Worm (Caenorhabditis elegans) whole organism, L2 larva: ENCODE results near the gene otpl-7.

Source experiments
- C34F6.9 ChIP-seq: fragments of 150-350 bp; optimal IDR thresholded peaks from 2 replicates; lab custom pipeline; 2014; ENCODE audit warnings: missing biosample characterization, missing genetic modification characterization
- F13H6.1 ChIP-seq: sonication (generic microtip); optimal IDR thresholded peaks from 2 replicates; lab custom pipeline; 2016; ENCODE audit warnings: missing genetic modification characterization, missing compliant biosample characterization
- Y55F3AM.14 ChIP-seq: fragments of 200-800 bp; sonication (Bioruptor generic); optimal IDR thresholded peaks from 2 replicates; lab custom pipeline; 2018; ENCODE audit warnings: mild to moderate bottlenecking, missing genetic modification characterization, missing compliant biosample characterization
- ZK546.5 ChIP-seq: sonication (generic microtip); optimal IDR thresholded peaks from 2 replicates; lab custom pipeline; 2017; ENCODE audit warnings: missing biosample characterization, missing genetic modification characterization
- aly-2 ChIP-seq: fragments of 150-350 bp; optimal IDR thresholded peaks from 2 replicates; lab custom pipeline; 2014; ENCODE audit warnings: missing biosample characterization, missing genetic modification characterization
- ama-1 ChIP-seq: fragments of 150-350 bp; optimal IDR thresholded peaks from 2 replicates; lab custom pipeline; 2018; ENCODE audit warnings: inconsistent platforms
- blmp-1 ChIP-seq: sonication (generic microtip); optimal IDR thresholded peaks from 2 replicates; lab custom pipeline; 2017; ENCODE audit warnings: missing genetic modification characterization, mild to moderate bottlenecking, missing compliant biosample characterization, antibody characterized with exemption, moderate library complexity; ENCODE audit not compliant: insufficient read depth
- ceh-16 ChIP-seq: fragments of 150-350 bp; optimal IDR thresholded peaks from 2 replicates; lab custom pipeline; 2014; ENCODE audit warnings: missing biosample characterization, missing genetic modification characterization
- ceh-82 ChIP-seq: fragments of 150-350 bp; optimal IDR thresholded peaks from 2 replicates; lab custom pipeline; 2014; ENCODE audit warnings: missing biosample characterization, missing genetic modification characterization
- crh-2 ChIP-seq: sonication (generic microtip); optimal IDR thresholded peaks from 2 replicates; lab custom pipeline; 2017; ENCODE audit warnings: missing biosample characterization, missing genetic modification characterization
- dmd-4 ChIP-seq: sonication (generic microtip); optimal IDR thresholded peaks from 2 replicates; lab custom pipeline; 2017; ENCODE audit warnings: missing biosample characterization, missing genetic modification characterization
- egl-27 ChIP-seq: sonication (generic microtip); optimal IDR thresholded peaks from 3 replicates; lab custom pipeline; 2017; ENCODE audit warnings: missing biosample characterization, missing genetic modification reagents, missing genetic modification characterization
- lin-11 ChIP-seq: fragments of 150-350 bp; sonication (generic microtip); optimal IDR thresholded peaks from 2 replicates; lab custom pipeline; 2014; ENCODE audit warnings: missing biosample characterization, missing genetic modification characterization, inconsistent platforms, mixed read lengths
- lin-13 ChIP-seq: fragments of 150-350 bp; optimal IDR thresholded peaks from 2 replicates; lab custom pipeline; 2014; ENCODE audit warnings: missing biosample characterization, missing genetic modification reagents, missing genetic modification characterization
- lin-39 ChIP-seq: fragments of 150-350 bp; optimal IDR thresholded peaks from 2 replicates; lab custom pipeline; 2014; ENCODE audit warnings: missing biosample characterization, missing genetic modification reagents, missing genetic modification characterization
- lsy-2 ChIP-seq, 2 experiments: fragments of 150-350 bp in 1 of 2; sonication (generic microtip) in 1 of 2; optimal IDR thresholded peaks; 2 replicates each; lab custom pipeline; 2014 to 2017; ENCODE audit warnings: missing biosample characterization in 2 of 2, missing genetic modification characterization in 2 of 2
- mbf-1 ChIP-seq: sonication (generic microtip); optimal IDR thresholded peaks from 2 replicates; lab custom pipeline; 2017; ENCODE audit warnings: missing biosample characterization, missing genetic modification characterization
- nhr-12 ChIP-seq: fragments of 150-350 bp; optimal IDR thresholded peaks from 2 replicates; lab custom pipeline; 2014; ENCODE audit warnings: missing biosample characterization, missing genetic modification characterization
- nhr-129 ChIP-seq: fragments of 150-350 bp; optimal IDR thresholded peaks from 2 replicates; lab custom pipeline; 2014; ENCODE audit warnings: missing biosample characterization, missing genetic modification characterization
- nhr-21 ChIP-seq: fragments of 150-350 bp; optimal IDR thresholded peaks from 2 replicates; lab custom pipeline; 2014; ENCODE audit warnings: missing biosample characterization, missing genetic modification characterization
- nhr-23 ChIP-seq: fragments of 150-350 bp; optimal IDR thresholded peaks from 2 replicates; lab custom pipeline; 2014; ENCODE audit warnings: missing biosample characterization, missing genetic modification reagents, missing genetic modification characterization
- nhr-6 ChIP-seq: fragments of 150-350 bp; optimal IDR thresholded peaks from 2 replicates; lab custom pipeline; 2014; ENCODE audit warnings: missing biosample characterization, missing genetic modification characterization
- nhr-77 ChIP-seq: fragments of 150-350 bp; optimal IDR thresholded peaks from 2 replicates; lab custom pipeline; 2014; ENCODE audit warnings: missing biosample characterization, missing genetic modification characterization
- peb-1 ChIP-seq: fragments of 150-350 bp; optimal IDR thresholded peaks from 2 replicates; lab custom pipeline; 2014; ENCODE audit warnings: missing biosample characterization, missing genetic modification characterization
- skn-1 ChIP-seq: sonication (generic microtip); optimal IDR thresholded peaks from 2 replicates; lab custom pipeline; 2017; ENCODE audit warnings: missing biosample characterization, missing genetic modification characterization
- sma-3 ChIP-seq: sonication (generic microtip); optimal IDR thresholded peaks from 2 replicates; lab custom pipeline; 2016; ENCODE audit warnings: missing genetic modification reagents, missing genetic modification characterization, missing compliant biosample characterization
- sma-9 ChIP-seq, 2 experiments: fragments of 150-350 bp in 1 of 2; sonication (generic microtip) in 1 of 2; optimal IDR thresholded peaks; 2 replicates each; lab custom pipeline; 2014 to 2016; ENCODE audit warnings: missing genetic modification characterization in 2 of 2, mild to moderate bottlenecking in 1 of 2, missing biosample characterization in 1 of 2, missing compliant biosample characterization in 1 of 2, missing genetic modification reagents in 1 of 2, moderate library complexity in 1 of 2
- snpc-4 ChIP-seq: fragments of 150-350 bp; optimal IDR thresholded peaks from 2 replicates; lab custom pipeline; 2014; ENCODE audit warnings: missing biosample characterization, missing genetic modification characterization
- unc-39 ChIP-seq: fragments of 150-350 bp; optimal IDR thresholded peaks from 2 replicates; lab custom pipeline; 2014; ENCODE audit warnings: missing biosample characterization, missing genetic modification characterization
- unc-62 ChIP-seq: fragments of 150-350 bp; optimal IDR thresholded peaks from 2 replicates; lab custom pipeline; 2014; ENCODE audit warnings: missing biosample characterization, missing genetic modification reagents, missing genetic modification characterization
- zag-1 ChIP-seq: fragments of 150-350 bp; optimal IDR thresholded peaks from 2 replicates; lab custom pipeline; 2014; ENCODE audit warnings: missing biosample characterization, missing genetic modification characterization
- ztf-1 ChIP-seq: fragments of 200-800 bp; sonication (Bioruptor generic); conservative IDR thresholded peaks from 2 replicates; pipeline ENCODE4 v1.3.6; 2022; ENCODE audit warnings: missing genetic modification characterization, missing compliant biosample characterization
- ztf-4 ChIP-seq: fragments of 150-350 bp; optimal IDR thresholded peaks from 2 replicates; lab custom pipeline; 2014; ENCODE audit warnings: missing biosample characterization, missing genetic modification characterization

Gene otpl-7

DNA sequence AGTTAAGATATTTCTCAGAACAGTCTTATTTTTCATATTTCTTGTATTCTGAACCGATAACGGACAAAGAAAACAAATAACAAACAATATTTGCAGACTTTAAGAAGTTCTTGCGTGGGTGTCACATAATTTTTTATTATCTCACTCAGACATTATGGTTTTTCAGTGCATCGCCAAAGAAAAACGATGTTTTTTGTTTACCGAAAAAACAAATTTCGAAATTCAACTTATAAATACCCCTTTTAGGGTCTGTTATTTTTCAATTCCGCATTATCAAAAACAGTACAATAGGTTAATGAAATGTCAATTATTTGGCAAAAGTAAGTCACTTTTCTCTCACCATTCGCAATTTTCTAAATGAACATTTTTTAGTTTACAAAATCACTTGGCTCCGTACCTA, 15.7 kb downstream of the otpl-7 start, which contains the start of gene otpl-4:
Gene otpl-4 (plus strand): TSS at position 301 of the 400 bp plus-strand sequence.
- TF ChIP-seq nhr-21 (tag; lab: Kevin White, UChicago) = no peak
- TF ChIP-seq zag-1 = no peak
- TF ChIP-seq skn-1 (tag; lab: Kevin White, UChicago) = no peak
- no peak for TF ChIP-seq lin-39 (tag; lab: Kevin White, UChicago)
- no peak for TF ChIP-seq egl-27 (tag; lab: Kevin White, UChicago)
- TF ChIP-seq unc-62 (GFP tag; lab: Kevin White, UChicago) = no peak
- no peak for TF ChIP-seq sma-3 (GFP tag; lab: Kevin White, UChicago)
- TF ChIP-seq dmd-4 (tag; lab: Kevin White, UChicago) = no peak
- no peak for TF ChIP-seq nhr-129
- TF ChIP-seq lin-13 (GFP tag; lab: Kevin White, UChicago) = no peak
- TF ChIP-seq nhr-77 = no peak
- TF ChIP-seq ama-1 (lab: Kevin White, UChicago) = no peak
- TF ChIP-seq lsy-2 (tag; optimal IDR thresholded peaks at IDR 0.05; lab: Kevin White, UChicago) = no peak
- no peak for TF ChIP-seq ceh-16 (tag; lab: Kevin White, UChicago)
- no peak for TF ChIP-seq unc-39 (tag; lab: Kevin White, UChicago)
- TF ChIP-seq ztf-4 (tag; lab: Kevin White, UChicago) = no peak
- TF ChIP-seq nhr-12 (tag; lab: Kevin White, UChicago) = no peak
- no peak for TF ChIP-seq nhr-6 (tag; lab: Kevin White, UChicago)
- no peak for TF ChIP-seq blmp-1

DNA sequence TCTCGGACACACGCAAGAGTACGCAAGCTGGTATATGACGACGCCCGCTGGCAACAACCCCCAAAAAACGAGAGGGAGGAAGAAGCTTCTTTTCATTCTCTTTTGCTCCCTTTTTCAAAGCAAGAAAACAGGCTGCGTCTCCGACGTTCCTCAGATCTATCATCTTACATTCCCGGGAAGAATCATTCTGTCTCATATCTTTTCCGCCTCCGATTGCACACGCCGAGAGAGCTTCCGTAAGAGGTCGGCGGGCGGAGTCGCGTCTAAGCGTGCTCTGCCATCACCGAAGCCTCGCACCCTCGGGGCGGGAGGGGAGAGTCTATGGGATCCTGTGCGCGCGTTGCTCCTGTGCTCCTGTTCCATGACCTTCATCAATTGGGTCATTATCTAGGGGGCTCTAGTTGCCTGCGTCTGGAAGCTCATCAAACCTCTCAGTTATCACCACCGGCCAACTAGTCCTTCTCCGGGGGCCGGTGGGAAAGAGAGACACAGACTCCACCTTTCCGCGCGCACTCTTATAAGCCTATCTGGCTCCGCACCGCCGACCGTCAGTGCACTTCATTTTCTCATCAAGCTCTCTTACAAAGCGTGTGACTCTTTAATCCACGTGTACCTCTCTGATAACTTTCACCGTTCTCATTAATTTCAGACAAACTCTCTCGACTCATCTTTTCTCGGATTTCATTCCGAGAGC, 24.4 kb downstream of the otpl-7 start, which contains the start of the genes slc-17.8 and asns-1:
Gene slc-17.8 (minus strand): TSS at position 51 of the 694 bp plus-strand sequence.
Gene asns-1 (plus strand): TSS at position 644 of the 694 bp plus-strand sequence.
- TF ChIP-seq ztf-1 = no peak
- no peak for TF ChIP-seq nhr-6 (tag; lab: Kevin White, UChicago)
- TF ChIP-seq skn-1 (tag; lab: Kevin White, UChicago) = no peak
- TF ChIP-seq C34F6.9 (tag; lab: Kevin White, UChicago) = no peak
- no peak for TF ChIP-seq crh-2 (tag; lab: Kevin White, UChicago)
- no peak for TF ChIP-seq zag-1
- no peak for TF ChIP-seq sma-9 (GFP tag; optimal IDR thresholded peaks at IDR 0.05; lab: Kevin White, UChicago)
- no peak for TF ChIP-seq sma-9 (tag; optimal IDR thresholded peaks at IDR 0.05; lab: Kevin White, UChicago)

DNA sequence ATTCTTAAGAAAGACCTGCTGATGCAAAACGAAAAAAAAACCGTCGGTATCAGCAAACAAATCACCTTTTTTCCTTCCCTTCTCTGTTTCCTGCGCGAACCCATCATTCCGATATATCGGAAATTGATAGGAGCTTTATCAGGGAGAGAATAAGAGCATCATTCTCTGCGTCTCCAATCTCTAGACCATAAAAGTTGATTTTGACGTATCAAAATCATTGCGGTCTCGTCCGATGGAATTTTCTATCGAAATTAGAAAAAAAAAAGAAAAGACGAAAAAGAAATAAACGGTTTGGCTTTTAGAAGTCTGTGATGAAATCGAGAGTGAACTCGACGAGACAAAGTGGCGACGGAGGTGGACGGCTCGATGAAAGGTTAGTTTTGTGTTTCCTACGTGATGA, 27.7 kb downstream of the otpl-7 start, which contains the start of gene stdh-4:
Gene stdh-4 (plus strand): TSS at position 301 of the 400 bp plus-strand sequence.
- TF ChIP-seq lin-11 (no peak), peb-1 (tag; lab: Kevin White, UChicago) (no peak), nhr-21 (tag; lab: Kevin White, UChicago) (no peak), egl-27 (tag; lab: Kevin White, UChicago) (no peak), dmd-4 (tag; lab: Kevin White, UChicago) (no peak), Y55F3AM.14 (no peak), snpc-4 (tag; lab: Kevin White, UChicago) (no peak), ztf-1 (no peak), nhr-6 (tag; lab: Kevin White, UChicago) (no peak)
- TF ChIP-seq, all 48 proteins: peak for 0

DNA sequence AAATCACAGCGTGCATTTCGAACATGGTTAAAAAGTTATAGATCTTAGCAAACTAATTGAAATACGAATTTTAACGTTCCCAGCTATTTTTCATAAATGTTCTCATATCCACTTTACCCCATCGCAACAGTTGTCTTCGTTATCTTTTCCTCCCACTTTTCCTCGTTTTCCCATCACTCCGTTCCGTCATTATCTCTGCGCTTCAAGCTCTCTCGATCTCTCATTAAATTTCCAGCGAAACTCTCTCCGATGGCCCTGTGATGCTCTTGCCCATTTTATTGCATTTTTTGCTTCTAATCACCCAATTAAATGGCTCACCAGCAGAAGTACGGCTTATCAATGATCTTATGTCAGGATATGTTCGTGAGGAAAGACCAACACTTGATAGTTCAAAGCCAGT, 31.2 kb downstream of the otpl-7 start, which contains the start of gene acr-15:
Gene acr-15 (plus strand): TSS at position 236 of the 400 bp plus-strand sequence.
- TF ChIP-seq F13H6.1 (no peak), snpc-4 (tag; lab: Kevin White, UChicago) (no peak), sma-9 (GFP tag; optimal IDR thresholded peaks at IDR 0.05; lab: Kevin White, UChicago) (peak; percentile 24), sma-9 (tag; optimal IDR thresholded peaks at IDR 0.05; lab: Kevin White, UChicago) (no peak)

DNA sequence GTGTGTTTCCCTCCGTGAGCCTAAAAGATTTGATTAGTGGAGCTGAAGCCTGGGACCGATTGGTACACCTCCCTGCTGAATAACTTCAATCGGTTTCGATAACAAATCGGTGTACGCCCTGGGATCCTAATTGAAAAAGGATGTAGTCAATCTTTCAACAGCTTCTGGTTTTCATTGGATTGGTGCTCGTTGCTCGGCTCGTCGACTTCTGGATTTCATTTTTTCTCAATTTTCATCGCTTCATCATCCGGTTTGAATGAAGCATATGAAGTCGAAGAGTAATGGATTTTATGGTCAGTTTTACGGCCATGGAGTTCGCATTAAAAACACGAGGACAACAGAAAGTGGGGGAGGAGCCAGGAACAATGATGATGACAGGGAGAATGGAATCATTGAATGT, 34.7 kb downstream of the otpl-7 start:
- TF ChIP-seq unc-62 (GFP tag; lab: Kevin White, UChicago) (no peak), aly-2 (no peak), nhr-6 (tag; lab: Kevin White, UChicago) (no peak), Y55F3AM.14 (no peak), snpc-4 (tag; lab: Kevin White, UChicago) (no peak), skn-1 (tag; lab: Kevin White, UChicago) (no peak), ceh-82 (tag; lab: Kevin White, UChicago) (no peak), ztf-4 (tag; lab: Kevin White, UChicago) (no peak), nhr-12 (tag; lab: Kevin White, UChicago) (no peak), lin-13 (GFP tag; lab: Kevin White, UChicago) (no peak), nhr-129 (no peak), ZK546.5 (tag; lab: Kevin White, UChicago) (no peak), ztf-1 (no peak), nhr-77 (no peak), mbf-1 (no peak), nhr-23 (tag; lab: Kevin White, UChicago) (no peak)
